Worm (Caenorhabditis elegans) whole organism, midembryonic: ENCODE measurements around the gene H06I04.3.

Experiments used
- flt-1 ChIP-seq: fragments of 200-800 bp; sonication (Bioruptor generic); IDR thresholded peaks from 2 replicates; pipeline ENCODE4 v1.3.6; 2022; ENCODE audit warnings: missing genetic modification characterization, missing compliant biosample characterization
- klf-2 ChIP-seq: fragments of 200-800 bp; sonication (Bioruptor generic); conservative IDR thresholded peaks from 2 replicates; pipeline ENCODE4 v1.3.6; 2022; ENCODE audit warnings: missing genetic modification reagents, missing genetic modification characterization, missing compliant biosample characterization
- ztf-29 ChIP-seq: fragments of 200-800 bp; sonication (Bioruptor generic); IDR thresholded peaks from 2 replicates; pipeline ENCODE4 v1.3.6; 2022; ENCODE audit warnings: missing genetic modification reagents, missing genetic modification characterization, missing compliant biosample characterization

ce11 chrIII:3065876-3066509 is 4.3 kb upstream of the H06I04.3 start:
- no peak for TF ChIP-seq flt-1
- no peak for TF ChIP-seq klf-2 (GFP tag; lab: Robert Waterston, UW)
- TF ChIP-seq ztf-29: no peak
